Worm (Caenorhabditis elegans): Measurements from ENCODE around the gene R13D11.10.

Gene R13D11.10

DNA sequence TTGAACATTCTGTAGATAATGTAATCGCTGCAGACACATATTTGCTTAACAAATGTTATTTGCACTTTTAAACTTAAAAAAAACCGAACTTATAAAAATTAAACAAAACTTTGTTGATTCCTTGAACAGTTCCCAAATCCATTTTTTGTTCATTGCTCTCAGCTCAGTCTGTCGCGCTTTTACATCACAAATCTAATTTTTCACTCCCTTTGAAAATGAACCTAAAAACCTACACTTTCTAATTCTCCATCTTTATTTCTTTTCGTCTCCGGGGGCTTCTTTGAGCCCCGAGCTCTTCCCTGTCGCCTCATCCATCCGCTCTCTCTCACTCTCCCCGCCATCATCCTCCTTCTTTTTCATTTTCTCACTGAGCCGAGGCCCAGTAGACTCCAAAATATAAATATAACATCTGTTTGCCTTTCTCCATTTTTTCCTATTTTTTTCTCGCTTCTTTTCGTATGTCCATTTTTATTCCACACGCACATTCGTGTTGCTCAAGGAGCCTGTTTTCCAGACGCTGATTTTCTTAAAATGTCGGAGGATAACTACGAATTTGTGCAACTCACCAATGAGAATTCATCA, 2.6 kb downstream of the R13D11.10 start, which contains the start of gene R13D11.4:
TSS of gene R13D11.4 (plus strand) at position 532 of the 582 bp plus-strand sequence.
- TF ChIP-seq unc-42 (tag; optimal IDR thresholded peaks at IDR 0.05) (peak; percentile 74), pat-9 (tag; optimal IDR thresholded peaks at IDR 0.05) (no peak)

DNA sequence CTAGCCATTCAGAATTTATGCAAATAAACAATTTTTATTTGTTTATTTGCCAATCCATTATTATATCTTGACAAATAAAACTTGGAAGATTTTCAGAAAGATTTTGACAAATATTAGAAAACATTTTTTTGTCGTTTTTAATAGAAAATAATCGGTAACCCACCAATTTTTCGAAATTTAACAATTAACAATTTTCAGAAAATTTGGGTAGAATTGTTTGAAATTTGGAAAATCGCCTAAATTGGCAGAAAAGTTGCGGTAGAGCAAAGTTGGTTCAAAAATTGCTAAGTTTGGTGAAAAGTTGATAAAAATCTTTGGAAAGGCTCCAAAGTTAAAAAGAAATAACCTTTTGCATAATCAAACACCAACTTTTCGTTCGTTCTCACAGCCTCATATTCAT, 4.7 kb downstream of the R13D11.10 start:
- TF ChIP-seq ttx-3 (tag; optimal IDR thresholded peaks at IDR 0.05) (no peak), tbx-7 (tag; optimal IDR thresholded peaks at IDR 0.05) (no peak), fkh-10 (GFP tag; optimal IDR thresholded peaks at IDR 0.05) (no peak), dve-1 (tag; optimal IDR thresholded peaks at IDR 0.05) (no peak), dmd-4 (tag; optimal IDR thresholded peaks at IDR 0.05; ENCODE audit: borderline replicate concordance) (no peak), tbx-2 (tag; optimal IDR thresholded peaks at IDR 0.05) (no peak), ceh-22 (tag; optimal IDR thresholded peaks at IDR 0.05) (no peak), odd-2 (tag; optimal IDR thresholded peaks at IDR 0.05) (no peak), elt-2 (tag; optimal IDR thresholded peaks at IDR 0.05) (no peak)

DNA sequence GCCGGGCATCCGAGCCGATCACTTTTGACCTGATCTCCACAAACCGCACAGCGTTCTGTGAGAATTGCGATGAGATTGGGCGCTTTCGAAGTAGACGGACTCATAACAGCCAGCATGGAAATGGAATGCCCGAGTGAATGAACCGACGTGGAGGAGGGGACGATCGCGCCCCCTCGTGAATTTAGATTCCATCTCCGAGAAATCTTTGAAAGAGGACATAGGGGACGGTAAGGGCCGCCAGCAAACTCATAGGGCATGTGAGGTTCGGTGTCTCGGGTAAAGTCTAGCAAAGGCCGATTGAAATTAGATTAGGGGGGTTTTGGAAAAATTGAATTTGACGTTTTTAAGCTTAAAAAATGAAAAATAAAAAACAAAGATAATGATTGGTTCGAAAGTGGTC, 8.5 kb downstream of the R13D11.10 start, which contains the start of gene nhr-270:
TSS of gene nhr-270 (minus strand) at position 257 of the 400 bp plus-strand sequence.
- TF ChIP-seq hlh-13 (GFP tag; optimal IDR thresholded peaks at IDR 0.05) = no peak

DNA sequence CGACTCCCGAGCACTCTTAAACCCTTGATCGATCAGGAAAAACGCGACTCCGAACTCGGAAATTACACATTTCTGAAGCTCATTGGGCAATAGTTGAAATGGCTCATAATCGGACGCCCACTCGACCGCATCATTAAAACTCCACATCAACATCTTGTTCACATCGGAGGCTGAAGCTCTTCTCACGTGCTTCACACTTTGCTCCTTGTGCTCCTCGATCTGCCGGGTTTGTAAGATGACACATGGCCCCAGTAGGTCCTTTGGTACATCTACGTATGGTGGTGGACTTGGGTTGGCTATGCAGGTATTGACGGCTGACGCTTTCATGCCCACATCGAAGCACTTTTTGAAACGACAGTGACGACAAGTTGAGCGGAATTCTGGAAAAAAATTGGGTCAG, 9.5 kb downstream of the R13D11.10 start:
- TF ChIP-seq K09A11.1 (tag; optimal IDR thresholded peaks at IDR 0.05; ENCODE audit: insufficient read depth) (no peak), unc-42 (tag; optimal IDR thresholded peaks at IDR 0.05) (no peak), npax-4 (tag; optimal IDR thresholded peaks at IDR 0.05) (no peak), fax-1 (tag; optimal IDR thresholded peaks at IDR 0.05) (no peak), ttx-3 (tag; optimal IDR thresholded peaks at IDR 0.05) (no peak), nhr-11 (tag; optimal IDR thresholded peaks at IDR 0.05) (no peak), nhr-232 (tag; optimal IDR thresholded peaks at IDR 0.05) (no peak), elt-2 (tag; optimal IDR thresholded peaks at IDR 0.05) (no peak), eyg-1 (tag; optimal IDR thresholded peaks at IDR 0.05) (no peak), ztf-16 (tag; optimal IDR thresholded peaks at IDR 0.05) (no peak), pha-2 (tag; optimal IDR thresholded peaks at IDR 0.05) (no peak), C38D4.7 (GFP tag; optimal IDR thresholded peaks at IDR 0.05) (no peak), ceh-48 (tag; optimal IDR thresholded peaks at IDR 0.05) (no peak), unc-3 (GFP tag; conservative IDR thresholded peaks at IDR 0.05) (no peak), unc-3 (tag; optimal IDR thresholded peaks at IDR 0.05) (no peak), hlh-30 (tag; optimal IDR thresholded peaks at IDR 0.05; ENCODE audit: insufficient read depth) (no peak)

DNA sequence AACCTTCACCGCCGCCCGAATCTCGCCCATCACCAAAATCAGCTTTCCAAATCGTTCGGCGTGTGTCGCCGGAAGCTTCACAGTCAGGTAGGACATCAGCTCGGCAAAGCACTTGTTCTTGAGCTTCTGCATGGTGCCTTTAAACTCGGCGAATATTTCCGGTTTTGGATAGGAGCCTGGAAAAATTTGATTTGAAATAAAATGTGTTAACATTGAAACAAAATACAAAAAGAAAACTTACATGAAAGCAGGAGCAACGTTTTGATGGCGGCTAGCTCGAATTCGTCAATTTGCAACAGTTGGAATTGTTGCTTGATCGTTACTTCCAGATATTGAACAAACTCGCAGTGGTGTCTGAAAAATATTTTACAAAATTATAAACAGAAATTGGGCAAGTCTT, 10.3 kb downstream of the R13D11.10 start:
- TF ChIP-seq unc-55 (GFP tag; optimal IDR thresholded peaks at IDR 0.05) (no peak), ets-4 (tag; optimal IDR thresholded peaks at IDR 0.05) (no peak), ceh-2 (tag; optimal IDR thresholded peaks at IDR 0.05) (no peak), pag-3 (tag; optimal IDR thresholded peaks at IDR 0.05; ENCODE audit: borderline replicate concordance) (no peak), hlh-8 (tag; optimal IDR thresholded peaks at IDR 0.05) (no peak), nhr-11 (tag; optimal IDR thresholded peaks at IDR 0.05) (no peak), C08G9.2 (tag; optimal IDR thresholded peaks at IDR 0.05) (no peak), pax-1 (tag; optimal IDR thresholded peaks at IDR 0.05) (no peak), hlh-13 (GFP tag; optimal IDR thresholded peaks at IDR 0.05) (no peak), K02D7.2 (tag; optimal IDR thresholded peaks at IDR 0.05) (no peak), C38D4.7 (GFP tag; optimal IDR thresholded peaks at IDR 0.05) (no peak), lim-6 (tag; optimal IDR thresholded peaks at IDR 0.05) (no peak), lin-11 (tag; optimal IDR thresholded peaks at IDR 0.05) (no peak), pha-4 (tag; optimal IDR thresholded peaks at IDR 0.05) (no peak)

All from whole organism, late embryonic.